Worm (Caenorhabditis elegans) whole organism, L4/young adult: Measurements from ENCODE around the gene irld-12.

ENCODE experiments used
- W03F9.2 ChIP-seq: fragments of 150-350 bp; optimal IDR thresholded peaks from 2 replicates; lab custom pipeline; 2014; ENCODE audit warnings: missing biosample characterization, missing genetic modification characterization
- dao-5 ChIP-seq: sonication (generic microtip); optimal IDR thresholded peaks from 2 replicates; lab custom pipeline; 2016; ENCODE audit warnings: missing genotype, missing genetic modification characterization, moderate library complexity, missing compliant biosample characterization
- him-1 ChIP-seq: sonication (generic microtip); optimal IDR thresholded peaks from 2 replicates; lab custom pipeline; 2016; ENCODE audit warnings: missing genotype, missing genetic modification reagents, missing genetic modification characterization, missing compliant biosample characterization

ce11 chrV:3040930-3041329 lies 19.7 kb upstream of the irld-12 start:
- TF ChIP-seq him-1 (tag; lab: Kevin White, UChicago) (no peak), W03F9.2 (tag; lab: Kevin White, UChicago) (no peak), dao-5 (tag; lab: Kevin White, UChicago) (no peak)
